Fruit fly (Drosophila melanogaster): ENCODE results near the gene CG14443.
A peak's percentile ranks its signal among the peaks of the same experiment; 100 is the strongest.

The CG14443 gene

DNA sequence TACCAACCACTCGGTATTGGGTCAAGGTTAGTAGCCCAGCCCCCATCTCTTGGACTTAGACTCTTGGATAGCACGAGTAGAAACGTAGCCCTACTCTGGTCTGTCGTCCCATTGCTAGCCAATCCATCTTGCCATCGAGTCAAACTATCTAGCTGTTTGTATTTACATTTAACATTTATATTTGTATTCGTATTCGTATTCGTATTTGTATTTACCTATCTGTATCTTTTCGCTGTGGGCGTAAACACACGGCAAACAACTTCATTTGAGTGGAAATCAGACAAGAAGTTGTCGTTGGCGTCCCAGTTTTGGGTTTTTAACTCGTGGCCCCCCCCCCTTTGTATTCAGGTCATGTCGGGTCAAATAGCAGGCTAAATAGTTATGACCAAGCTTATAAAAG is 19.5 kb upstream of the CG14443 start (continued):
- no peak for TF ChIP-seq CG10147 (GFP tag; optimal IDR thresholded peaks at IDR 0.05)
- TF ChIP-seq CG11696 (GFP tag; IDR thresholded peaks at IDR 0.05): no peak
- no peak for TF ChIP-seq CG31224 (GFP tag; IDR thresholded peaks at IDR 0.05)
- TF ChIP-seq CG8290 (GFP tag; optimal IDR thresholded peaks at IDR 0.05): no peak
- TF ChIP-seq CG8290 (tag; optimal IDR thresholded peaks at IDR 0.05): peak; percentile 29 to 67
- no peak for TF ChIP-seq ap (GFP tag; IDR thresholded peaks at IDR 0.05)
- TF ChIP-seq CG1024 (GFP tag; IDR thresholded peaks at IDR 0.05): no peak
- peak; percentile 36 for TF ChIP-seq Blimp-1 (GFP tag; optimal IDR thresholded peaks at IDR 0.05)
- TF ChIP-seq bsh (GFP tag; optimal IDR thresholded peaks at IDR 0.05): peak in 1 of 2 experiments; percentile 30
- TF ChIP-seq CG17568 (GFP tag; optimal IDR thresholded peaks at IDR 0.05): peak; percentile 68
- no peak for TF ChIP-seq otp (GFP tag; IDR thresholded peaks at IDR 0.05)
- peak; percentile 22 for TF ChIP-seq kni (GFP tag; optimal IDR thresholded peaks at IDR 0.05)
- TF ChIP-seq CG13424 (tag; optimal IDR thresholded peaks at IDR 0.05): peak; percentile 32
- no peak for TF ChIP-seq pros (GFP tag; optimal IDR thresholded peaks at IDR 0.05)
- no peak for TF ChIP-seq ftz-f1 (GFP tag; optimal IDR thresholded peaks at IDR 0.05)
- TF ChIP-seq fu2 (GFP tag; optimal IDR thresholded peaks at IDR 0.05): no peak
- no peak for TF ChIP-seq gfzf (GFP tag; optimal IDR thresholded peaks at IDR 0.05)
- TF ChIP-seq Dip2 (GFP tag; IDR thresholded peaks at IDR 0.05): no peak
- no peak for TF ChIP-seq nmo (GFP tag; optimal IDR thresholded peaks at IDR 0.05)
- TF ChIP-seq E2f2 (GFP tag; IDR thresholded peaks at IDR 0.05): no peak
- TF ChIP-seq CG5953 (GFP tag; IDR thresholded peaks at IDR 0.05): no peak
- no peak for TF ChIP-seq Sry-β (GFP tag; optimal IDR thresholded peaks at IDR 0.05)
- TF ChIP-seq pnt (GFP tag; optimal IDR thresholded peaks at IDR 0.05): no peak
- peak; percentile 24 for TF ChIP-seq CG17385 (GFP tag; optimal IDR thresholded peaks at IDR 0.05)
- no peak for TF ChIP-seq Dfd (GFP tag; optimal IDR thresholded peaks at IDR 0.05)
- TF ChIP-seq shn (GFP tag; optimal IDR thresholded peaks at IDR 0.05): no peak
- TF ChIP-seq Dad (GFP tag; optimal IDR thresholded peaks at IDR 0.05): no peak
- no peak for TF ChIP-seq CG1602 (GFP tag; optimal IDR thresholded peaks at IDR 0.05)
- TF ChIP-seq CG1603 (tag; optimal IDR thresholded peaks at IDR 0.05): peak; percentile 58
- TF ChIP-seq wor (GFP tag; IDR thresholded peaks at IDR 0.05): no peak
- TF ChIP-seq Usf (GFP tag; optimal IDR thresholded peaks at IDR 0.05): no peak
- TF ChIP-seq CG15479 (GFP tag; optimal IDR thresholded peaks at IDR 0.05): no peak
- no peak for TF ChIP-seq ems (GFP tag; optimal IDR thresholded peaks at IDR 0.05)
- TF ChIP-seq CG12104 (GFP tag; optimal IDR thresholded peaks at IDR 0.05): peak; percentile 16
- TF ChIP-seq ash1 (GFP tag; optimal IDR thresholded peaks at IDR 0.05): no peak
- TF ChIP-seq CG1832 (GFP tag; optimal IDR thresholded peaks at IDR 0.05): no peak
- TF ChIP-seq dm (GFP tag; optimal IDR thresholded peaks at IDR 0.05): no peak
- TF ChIP-seq Hr78 (GFP tag; optimal IDR thresholded peaks at IDR 0.05): peak in 1 of 2 experiments; percentile 62
- TF ChIP-seq Med (GFP tag): peak; percentile 80
- TF ChIP-seq stwl (tag; optimal IDR thresholded peaks at IDR 0.05): no peak
- no peak for TF ChIP-seq Camta (GFP tag; optimal IDR thresholded peaks at IDR 0.05)
- no peak for TF ChIP-seq CG9609 (GFP tag; optimal IDR thresholded peaks at IDR 0.05)
- TF ChIP-seq CG34422 (GFP tag; IDR thresholded peaks at IDR 0.05): no peak
- no peak for TF ChIP-seq Nf-YA (GFP tag; IDR thresholded peaks at IDR 0.05)
- no peak for TF ChIP-seq Bteb2 (GFP tag; optimal IDR thresholded peaks at IDR 0.05)
- TF ChIP-seq danr (GFP tag; IDR thresholded peaks at IDR 0.05): no peak
- no peak for TF ChIP-seq CG32767 (GFP tag; IDR thresholded peaks at IDR 0.05)
- TF ChIP-seq HLH4C (GFP tag; IDR thresholded peaks at IDR 0.05; ENCODE audit: partially characterized antibody): no peak
- TF ChIP-seq salm (tag; optimal IDR thresholded peaks at IDR 0.05): peak; percentile 62
- peak; percentile 19 for TF ChIP-seq CG12942 (GFP tag; optimal IDR thresholded peaks at IDR 0.05)
- no peak for TF ChIP-seq jigr1 (GFP tag; IDR thresholded peaks at IDR 0.05)
- TF ChIP-seq vfl (GFP tag; optimal IDR thresholded peaks at IDR 0.05): no peak

Data from whole organism, embryonic.